Fruit fly (Drosophila melanogaster) whole organism, wandering third instar larva: ENCODE data around the gene CG42450.

ENCODE experiments used
- Abd-B ChIP-seq: fragments of >200 bp; optimal IDR thresholded peaks from 2 replicates; lab custom pipeline; 2017; ENCODE audit warnings: missing biosample characterization, missing genetic modification characterization
- CG32264 ChIP-seq: fragments of 200-800 bp; sonication (Bioruptor generic); optimal IDR thresholded peaks from 2 replicates; lab custom pipeline; 2016; ENCODE audit warnings: missing biosample characterization, missing genetic modification characterization
- CrebA ChIP-seq: fragments of 200-800 bp; sonication (Bioruptor generic); optimal IDR thresholded peaks from 2 replicates; lab custom pipeline; 2016; ENCODE audit warnings: missing biosample characterization, mild to moderate bottlenecking, missing genetic modification characterization, borderline replicate concordance
- Dfd ChIP-seq: fragments of >200 bp; optimal IDR thresholded peaks from 2 replicates; lab custom pipeline; 2017; ENCODE audit warnings: missing biosample characterization, missing genetic modification characterization
- Dif ChIP-seq: fragments of 200-275, 200-300 bp; sonication (Bioruptor generic); optimal IDR thresholded peaks from 2 replicates; lab custom pipeline; 2018; ENCODE audit warnings: missing biosample characterization, missing genetic modification characterization; ENCODE audit not compliant: partially characterized antibody
- GATAd ChIP-seq: sonication (Bioruptor generic); optimal IDR thresholded peaks from 2 replicates; lab custom pipeline; 2016; ENCODE audit warnings: missing biosample characterization, missing genetic modification characterization
- HLH106 ChIP-seq: fragments of 200-800 bp; optimal IDR thresholded peaks from 3 replicates; lab custom pipeline; 2019; ENCODE audit warnings: missing biosample characterization, mild to moderate bottlenecking, missing genetic modification characterization, moderate library complexity
- Hnf4 ChIP-seq: fragments of 200-800 bp; sonication (Bioruptor generic); optimal IDR thresholded peaks from 2 replicates; lab custom pipeline; 2016; ENCODE audit warnings: missing biosample characterization, mild to moderate bottlenecking, missing genetic modification characterization
- Hr78 ChIP-seq: fragments of >200 bp; optimal IDR thresholded peaks from 2 replicates; lab custom pipeline; 2017; ENCODE audit warnings: missing biosample characterization, missing genetic modification characterization
- Jra ChIP-seq: sonication (Bioruptor generic); optimal IDR thresholded peaks from 2 replicates; lab custom pipeline; 2016; ENCODE audit warnings: missing biosample characterization, missing genetic modification characterization
- Myc ChIP-seq: fragments of >200 bp; optimal IDR thresholded peaks from 2 replicates; lab custom pipeline; 2017
- N ChIP-seq: fragments of >200 bp; optimal IDR thresholded peaks from 2 replicates; lab custom pipeline; 2018; ENCODE audit warnings: missing biosample characterization, missing external identifiers, missing genetic modification characterization
- Sp1 ChIP-seq: fragments of 200-800 bp; sonication (Bioruptor generic); optimal IDR thresholded peaks from 3 replicates; lab custom pipeline; 2019; ENCODE audit warnings: missing biosample characterization, mild to moderate bottlenecking, missing genetic modification characterization, moderate library complexity
- Vsx2 ChIP-seq: fragments of 200-300, 225-300 bp; sonication (Bioruptor generic); optimal IDR thresholded peaks from 2 replicates; lab custom pipeline; 2018; ENCODE audit warnings: missing biosample characterization, missing genetic modification characterization; ENCODE audit not compliant: partially characterized antibody
- br ChIP-seq: fragments of 200-800 bp; sonication (Bioruptor generic); optimal IDR thresholded peaks from 2 replicates; lab custom pipeline; 2016; ENCODE audit warnings: missing biosample characterization, missing genetic modification characterization
- brk ChIP-seq: fragments of 200-800 bp; sonication (Bioruptor generic); optimal IDR thresholded peaks from 2 replicates; lab custom pipeline; 2016; ENCODE audit warnings: missing biosample characterization, mild to moderate bottlenecking, missing genetic modification characterization
- dl ChIP-seq, 2 experiments: fragments of 175-275, 200-275 bp in 1 of 2; fragments of 200-275 bp in 1 of 2; sonication (Bioruptor generic); optimal IDR thresholded peaks; lab custom pipeline; 2018; ENCODE audit warnings: mild to moderate bottlenecking in 2 of 2, missing biosample characterization in 2 of 2, missing genetic modification characterization in 2 of 2, moderate library complexity in 2 of 2; ENCODE audit not compliant: partially characterized antibody in 2 of 2, insufficient read depth in 1 of 2
- dmrt93B ChIP-seq: fragments of 200-800 bp; sonication (Bioruptor generic); optimal IDR thresholded peaks from 2 replicates; lab custom pipeline; 2018; ENCODE audit warnings: missing biosample characterization, mild to moderate bottlenecking, missing genetic modification characterization
- dsf ChIP-seq: sonication (Bioruptor generic); optimal IDR thresholded peaks from 2 replicates; lab custom pipeline; 2016; ENCODE audit warnings: missing biosample characterization, missing genetic modification characterization, borderline replicate concordance
- h ChIP-seq: fragments of 200-800 bp; sonication (Bioruptor generic); optimal IDR thresholded peaks from 3 replicates; lab custom pipeline; 2016; ENCODE audit warnings: missing biosample characterization, mild to moderate bottlenecking, missing genetic modification characterization
- jim ChIP-seq: fragments of 175-275, 200-325 bp; sonication (Bioruptor generic); optimal IDR thresholded peaks from 2 replicates; lab custom pipeline; 2016; ENCODE audit warnings: missing biosample characterization, mild to moderate bottlenecking, missing genetic modification characterization
- lola ChIP-seq: fragments of >200 bp; optimal IDR thresholded peaks from 2 replicates; lab custom pipeline; 2017; ENCODE audit warnings: missing biosample characterization, missing genetic modification characterization
- psq ChIP-seq: fragments of 200-800 bp; sonication (Bioruptor generic); optimal IDR thresholded peaks from 3 replicates; lab custom pipeline; 2017; ENCODE audit warnings: missing biosample characterization, mild to moderate bottlenecking, missing genetic modification characterization, moderate library complexity
- rgr ChIP-seq: fragments of 200-800 bp; sonication (Bioruptor generic); optimal IDR thresholded peaks from 3 replicates; lab custom pipeline; 2016; ENCODE audit warnings: missing biosample characterization, mild to moderate bottlenecking, missing genetic modification characterization
- sage ChIP-seq: fragments of 200-800 bp; sonication (Bioruptor generic); optimal IDR thresholded peaks from 2 replicates; lab custom pipeline; 2016; ENCODE audit warnings: missing biosample characterization, mild to moderate bottlenecking, missing genetic modification characterization
- sv ChIP-seq: fragments of 200-800 bp; sonication (Bioruptor generic); optimal IDR thresholded peaks from 3 replicates; lab custom pipeline; 2016; ENCODE audit warnings: missing biosample characterization, missing genetic modification characterization
- tai ChIP-seq: sonication (Bioruptor generic); optimal IDR thresholded peaks from 2 replicates; lab custom pipeline; 2016; ENCODE audit warnings: missing biosample characterization, missing genetic modification characterization
- usp ChIP-seq: fragments of >200 bp; optimal IDR thresholded peaks from 2 replicates; lab custom pipeline; 2017; ENCODE audit warnings: missing biosample characterization, missing genetic modification characterization
- woc ChIP-seq: sonication (Bioruptor generic); optimal IDR thresholded peaks from 2 replicates; lab custom pipeline; 2016; ENCODE audit warnings: missing biosample characterization, mild to moderate bottlenecking, missing genetic modification characterization

Gene CG42450

dm6 chrX:18801293-18801692 lies 11.8 kb upstream of the CG42450 start:
- TF ChIP-seq br (GFP tag; lab: Kevin White, UChicago) (no peak), dsf (no peak), brk (no peak), CrebA (GFP tag; lab: Kevin White, UChicago) (no peak), h (GFP tag; lab: Kevin White, UChicago) (no peak), Dif (no peak)

- TF ChIP-seq dmrt93B (no peak), woc (GFP tag; lab: Kevin White, UChicago) (no peak), dl (GFP tag; optimal IDR thresholded peaks at IDR 0.05; lab: Kevin White, UChicago; ENCODE audit: insufficient read depth in 1 of 2, partially characterized antibody in 2 of 2) (no peak), h (GFP tag; lab: Kevin White, UChicago) (no peak), Hnf4 (GFP tag; lab: Kevin White, UChicago) (no peak), CrebA (GFP tag; lab: Kevin White, UChicago) (no peak), dsf (no peak), Dfd (GFP tag; lab: Kevin White, UChicago) (no peak), br (GFP tag; lab: Kevin White, UChicago) (no peak), Hr78 (no peak), GATAd (GFP tag; lab: Kevin White, UChicago) (no peak), lola (GFP tag; lab: Kevin White, UChicago) (no peak), brk (no peak), N (GFP tag; lab: Kevin White, UChicago) (no peak), sage (GFP tag; lab: Kevin White, UChicago) (no peak), psq (GFP tag; lab: Kevin White, UChicago) (no peak), Abd-B (GFP tag; lab: Kevin White, UChicago) (no peak), tai (GFP tag; lab: Kevin White, UChicago) (no peak)
Measured at dm6 chrX:18805036-18805435, 8.1 kb upstream of the CG42450 start.

- no peak for TF ChIP-seq Jra (GFP tag; lab: Kevin White, UChicago)
- no peak for TF ChIP-seq Hnf4 (GFP tag; lab: Kevin White, UChicago)
- no peak for TF ChIP-seq h (GFP tag; lab: Kevin White, UChicago)
- no peak for TF ChIP-seq Vsx2 (GFP tag; lab: Kevin White, UChicago)
- no peak for TF ChIP-seq Myc (lab: Kevin White, UChicago)
- no peak for TF ChIP-seq rgr (GFP tag; lab: Kevin White, UChicago)
- no peak for TF ChIP-seq Dif
- TF ChIP-seq dl (GFP tag; optimal IDR thresholded peaks at IDR 0.05; lab: Kevin White, UChicago; ENCODE audit: insufficient read depth in 1 of 2, partially characterized antibody in 2 of 2), result no peak
- TF ChIP-seq lola (GFP tag; lab: Kevin White, UChicago), result no peak
- no peak for TF ChIP-seq sv (GFP tag; lab: Kevin White, UChicago)
- TF ChIP-seq N (GFP tag; lab: Kevin White, UChicago), result no peak
- TF ChIP-seq Dfd (GFP tag; lab: Kevin White, UChicago), result no peak
- TF ChIP-seq usp (GFP tag; lab: Kevin White, UChicago), result no peak
- TF ChIP-seq dsf, result no peak
- no peak for TF ChIP-seq sage (GFP tag; lab: Kevin White, UChicago)
- no peak for TF ChIP-seq CG32264 (GFP tag; lab: Kevin White, UChicago)
- TF ChIP-seq Abd-B (GFP tag; lab: Kevin White, UChicago), result no peak
- TF ChIP-seq HLH106 (tag; lab: Kevin White, UChicago), result no peak
Measured at dm6 chrX:18806365-18806764, 6.7 kb upstream of the CG42450 start, which contains the start of gene CG7058. TSS of gene CG7058 (plus strand) at chrX:18806694.

- TF ChIP-seq brk (no peak), dl (GFP tag; optimal IDR thresholded peaks at IDR 0.05; lab: Kevin White, UChicago; ENCODE audit: insufficient read depth in 1 of 2, partially characterized antibody in 2 of 2) (no peak), Dfd (GFP tag; lab: Kevin White, UChicago) (no peak), tai (GFP tag; lab: Kevin White, UChicago) (no peak), jim (GFP tag; lab: Kevin White, UChicago) (no peak), Sp1 (GFP tag; lab: Kevin White, UChicago) (no peak), h (GFP tag; lab: Kevin White, UChicago) (no peak), dmrt93B (no peak), psq (GFP tag; lab: Kevin White, UChicago) (no peak)
Measured at dm6 chrX:18812111-18812510, 986 bp upstream of the CG42450 start.

dm6 chrX:18814373-18814772 lies 1.3 kb downstream of the CG42450 start:
- TF ChIP-seq Dfd (GFP tag; lab: Kevin White, UChicago) (peak; percentile 75), Hnf4 (GFP tag; lab: Kevin White, UChicago) (no peak)
- TF ChIP-seq, all 38 proteins: peak for 1
